Fruit fly (Drosophila melanogaster) whole organism: Measurements from ENCODE around the gene CG42717.

Experiments used
- CG8478 ChIP-seq: fragments of >200 bp; optimal IDR thresholded peaks from 2 replicates; lab custom pipeline; 2018; ENCODE audit warnings: inconsistent platforms
- Dll ChIP-seq: fragments of >200 bp; optimal IDR thresholded peaks from 2 replicates; lab custom pipeline; 2017
- psq ChIP-seq: fragments of >200 bp; optimal IDR thresholded peaks from 2 replicates; lab custom pipeline; 2017
- usp ChIP-seq: fragments of >200 bp; optimal IDR thresholded peaks from 2 replicates; lab custom pipeline; 2017; ENCODE audit warnings: missing biosample characterization, missing genetic modification characterization, mixed read lengths

DNA sequence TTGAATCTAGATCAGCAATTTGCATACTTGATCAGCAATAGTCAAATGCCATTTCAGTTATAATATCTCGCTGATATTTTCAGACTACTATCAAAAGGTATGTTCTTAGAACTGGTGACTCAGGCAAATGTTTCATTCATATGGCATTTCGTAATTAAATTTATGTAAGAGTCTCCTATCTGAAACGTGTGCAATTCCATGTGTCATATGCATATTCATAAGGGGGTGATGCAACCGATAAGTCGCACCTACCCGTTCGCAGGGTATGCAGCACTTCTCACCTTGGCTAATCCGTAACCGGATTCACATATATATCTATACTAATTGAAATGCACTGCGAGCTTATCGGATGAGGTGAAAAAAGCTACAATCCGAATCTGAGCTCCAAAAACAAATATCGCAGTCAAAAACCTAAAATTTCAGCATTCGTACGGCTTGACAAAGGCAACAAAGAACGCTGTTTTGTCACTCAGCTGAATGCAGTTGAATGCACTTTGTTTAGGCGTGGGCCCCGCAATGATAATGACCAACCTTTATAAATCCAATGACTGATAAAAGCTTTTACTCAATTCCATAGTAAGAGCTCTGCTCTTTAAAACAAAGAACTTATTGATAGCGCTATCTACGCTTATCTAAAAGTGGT, 4.8 kb upstream of the CG42717 start:
- TF ChIP-seq Dll (no peak), psq (no peak), usp (no peak), CG8478 (no peak)
